Worm (Caenorhabditis elegans): ENCODE data around the gene ZK488.6.

DNA sequence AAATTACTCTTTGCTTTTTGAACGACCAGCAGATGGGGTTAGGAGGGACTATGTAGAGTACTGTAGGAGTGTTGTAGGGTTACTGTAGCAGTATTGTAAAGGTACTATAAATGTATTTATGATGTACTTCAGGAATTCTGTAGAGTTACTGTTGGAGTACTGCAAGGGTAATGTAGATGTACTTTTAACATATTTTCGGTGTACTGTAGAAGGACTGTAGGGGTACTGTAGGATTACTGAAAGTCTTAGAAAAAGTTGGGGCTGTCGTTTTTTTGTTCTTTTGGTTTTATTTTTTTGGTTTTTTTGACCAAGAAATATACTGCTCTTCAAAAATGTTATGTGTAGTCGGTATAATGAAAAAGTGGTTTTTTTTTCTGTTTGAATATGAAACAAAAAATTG, 8.3 kb downstream of the ZK488.6 start:
- TF ChIP-seq blmp-1 (tag; optimal IDR thresholded peaks at IDR 0.05) (no peak), ztf-11 (tag; optimal IDR thresholded peaks at IDR 0.05) (no peak), mls-2 (tag; optimal IDR thresholded peaks at IDR 0.05) (no peak), flh-1 (GFP tag; optimal IDR thresholded peaks at IDR 0.05) (no peak), hlh-1 (tag; optimal IDR thresholded peaks at IDR 0.05) (no peak), lin-13 (tag; optimal IDR thresholded peaks at IDR 0.05) (no peak), ces-1 (GFP tag; optimal IDR thresholded peaks at IDR 0.05) (no peak), pha-4 (tag; optimal IDR thresholded peaks at IDR 0.05) (no peak), ceh-39 (tag; optimal IDR thresholded peaks at IDR 0.05) (no peak), nhr-28 (tag; optimal IDR thresholded peaks at IDR 0.05) (no peak), nhr-237 (tag; optimal IDR thresholded peaks at IDR 0.05) (no peak), elt-3 (tag; optimal IDR thresholded peaks at IDR 0.05) (no peak), snpc-4 (tag; optimal IDR thresholded peaks at IDR 0.05) (no peak), nhr-76 (tag; optimal IDR thresholded peaks at IDR 0.05) (no peak)

All from whole organism, mixed stage, embryonic.